Worm (Caenorhabditis elegans) whole organism, dauer: ENCODE data around the gene C04B4.4.

ENCODE experiments used
- unc-62 ChIP-seq: sonication (generic microtip); optimal IDR thresholded peaks from 2 replicates; lab custom pipeline; 2017; ENCODE audit warnings: missing biosample characterization, missing genetic modification reagents, missing genetic modification characterization

The C04B4.4 gene

ce11 chrX:12290539-12290938 lies at the start of gene C04B4.4:
TSS of gene C04B4.4 (plus strand) at chrX:12290839.
- TF ChIP-seq unc-62 (GFP tag; lab: Kevin White, UChicago), result no peak

DNA sequence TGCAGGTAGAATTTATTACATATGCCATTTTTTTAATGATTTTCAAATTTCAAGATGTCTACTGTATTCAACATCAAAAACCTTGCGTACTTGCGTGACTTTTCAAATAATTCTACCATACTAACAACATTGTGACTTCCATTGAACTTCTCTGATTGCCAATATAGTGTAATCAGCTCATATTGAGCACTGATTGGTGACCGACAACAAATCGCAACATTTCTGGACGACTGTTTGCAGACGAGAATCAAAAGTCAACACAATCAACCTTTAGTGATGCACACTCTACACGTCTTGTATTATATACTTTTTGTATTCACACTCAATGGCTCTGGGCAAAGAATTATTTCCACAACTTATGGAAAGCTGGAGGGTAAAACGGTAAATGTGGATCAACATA lies 49.2 kb upstream of the C04B4.4 start, which contains the start of gene cest-3:
cest-3 (plus strand) TSS at position 190 of the 400 bp plus-strand sequence.
- no peak for TF ChIP-seq unc-62 (GFP tag; lab: Kevin White, UChicago)

- no peak for TF ChIP-seq unc-62 (GFP tag; lab: Kevin White, UChicago)
These were observed 47.7 kb upstream of the C04B4.4 start for ce11 chrX:12242902-12243301.

DNA sequence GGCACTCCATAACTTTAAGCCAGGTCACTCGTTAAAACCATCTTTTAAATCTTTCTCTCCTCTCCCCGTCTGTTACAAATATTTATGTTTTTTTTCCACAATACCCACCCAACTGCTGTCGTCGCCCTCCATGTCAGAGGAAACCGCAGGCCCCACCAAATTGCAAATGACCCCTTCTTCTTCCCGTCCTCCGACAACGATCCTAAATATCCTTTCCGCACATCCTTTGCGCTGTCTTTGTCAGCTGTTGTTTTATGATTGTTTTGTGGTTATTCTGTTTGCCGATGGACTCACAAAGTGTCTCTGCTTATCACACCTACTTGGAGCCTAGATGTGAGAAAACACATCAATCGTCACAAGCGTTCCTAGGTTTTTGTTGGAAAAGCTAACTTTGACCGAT lies 42.5 kb upstream of the C04B4.4 start:
- TF ChIP-seq unc-62 (GFP tag; lab: Kevin White, UChicago), result no peak

DNA sequence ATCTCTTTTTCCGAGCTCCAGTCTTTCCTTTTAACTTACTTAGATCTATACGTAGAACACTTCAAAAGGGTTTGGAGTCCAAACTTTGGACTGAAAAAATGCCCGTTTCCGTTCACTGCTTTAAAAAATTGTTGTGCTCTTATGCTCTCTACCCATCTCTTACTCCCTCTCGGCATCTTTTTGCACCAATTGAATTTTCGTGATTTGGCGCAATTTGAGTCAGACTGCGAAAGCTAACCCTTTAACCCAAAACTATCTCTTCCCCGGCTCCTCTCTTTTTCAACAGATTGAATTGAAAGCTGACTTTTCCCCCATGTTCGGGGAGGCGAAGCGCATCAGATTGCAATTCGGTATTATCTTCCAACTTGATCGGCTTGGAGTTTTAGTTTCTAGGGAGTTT lies 38.5 kb upstream of the C04B4.4 start:
- no peak for TF ChIP-seq unc-62 (GFP tag; lab: Kevin White, UChicago)

ce11 chrX:12256594-12257048 lies 34.0 kb upstream of the C04B4.4 start, which contains the start of gene E01G6.2:
TSS of gene E01G6.2 (plus strand) at chrX:12256644.
- TF ChIP-seq unc-62 (GFP tag; lab: Kevin White, UChicago), result no peak

DNA sequence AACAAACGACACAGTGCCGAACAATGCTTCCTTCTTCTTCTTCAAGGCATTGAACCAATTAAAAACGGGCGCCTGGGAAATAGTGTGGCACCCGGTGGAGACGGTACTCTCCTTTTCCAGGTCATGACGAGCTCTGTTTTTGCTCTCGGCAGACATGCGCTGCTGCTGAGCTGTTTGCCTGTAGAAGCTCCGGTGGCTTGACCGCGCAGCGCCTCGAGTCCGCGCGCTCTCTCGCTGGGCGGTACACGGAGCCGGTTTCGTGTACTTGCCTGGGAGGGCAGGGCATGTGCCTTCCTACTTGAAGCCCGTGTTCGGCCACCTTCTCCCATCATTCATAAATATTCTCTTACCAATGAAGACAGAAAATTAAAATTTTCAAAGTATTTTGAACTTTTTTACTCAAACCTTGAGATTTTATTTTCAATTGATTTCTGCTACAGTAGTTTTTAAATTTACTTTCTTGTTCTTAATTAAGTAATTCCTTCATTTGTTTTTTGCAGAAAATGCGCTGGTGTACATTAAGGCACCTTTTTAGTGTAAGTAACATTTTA lies 30.2 kb upstream of the C04B4.4 start, which contains the start of gene E01G6.1:
E01G6.1 (plus strand) TSS at position 501 of the 551 bp plus-strand sequence.
- TF ChIP-seq unc-62 (GFP tag; lab: Kevin White, UChicago), result no peak

ce11 chrX:12270841-12271240 lies 19.8 kb upstream of the C04B4.4 start, which contains the start of gene otpl-8:
TSS of gene otpl-8 (minus strand) at chrX:12270941.
- no peak for TF ChIP-seq unc-62 (GFP tag; lab: Kevin White, UChicago)

ce11 chrX:12273870-12274269 lies 16.8 kb upstream of the C04B4.4 start, which contains the start of gene H19J13.2:
TSS of gene H19J13.2 (minus strand) at chrX:12273970.
- no peak for TF ChIP-seq unc-62 (GFP tag; lab: Kevin White, UChicago)

DNA sequence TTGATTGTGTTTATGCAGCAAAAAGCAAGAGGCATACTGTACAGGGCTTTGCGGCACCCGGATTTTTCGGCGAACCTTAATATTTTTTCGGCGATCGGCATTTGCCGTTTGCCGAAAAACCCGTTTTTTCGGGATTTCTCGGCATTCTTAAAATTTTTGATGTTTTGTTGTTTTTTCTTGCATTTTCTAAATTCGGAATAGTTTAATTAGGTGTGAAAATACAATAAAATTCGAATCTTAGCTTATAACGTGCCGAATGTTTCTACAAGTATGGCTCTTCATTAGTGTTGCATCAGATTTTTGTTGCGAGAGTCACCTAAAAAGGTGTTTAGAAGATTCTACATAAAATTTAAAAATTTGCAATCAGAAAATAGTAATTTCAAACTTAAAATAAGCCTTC lies 15.1 kb upstream of the C04B4.4 start, which contains the start of gene C04B4.6:
C04B4.6 (minus strand) TSS at position 101 of the 400 bp plus-strand sequence.
- no peak for TF ChIP-seq unc-62 (GFP tag; lab: Kevin White, UChicago)

DNA sequence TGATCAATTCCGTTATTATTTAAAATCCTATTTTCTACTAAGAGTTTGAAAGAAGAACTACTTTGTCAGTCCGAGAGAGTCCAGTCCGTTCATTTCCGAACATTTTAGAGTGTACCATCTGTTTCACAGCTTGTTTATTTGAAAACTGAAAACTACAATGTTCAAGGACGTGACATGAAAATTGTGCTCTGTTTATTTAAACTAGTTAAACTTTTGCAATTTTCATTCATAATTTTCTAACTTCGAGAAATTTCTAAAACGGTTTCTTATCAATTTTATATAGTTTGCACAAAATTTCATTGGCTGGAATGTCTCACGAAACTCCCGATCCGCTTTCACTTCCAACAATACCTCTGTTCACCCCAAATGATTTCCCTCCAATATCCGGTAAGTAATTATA lies 10.2 kb upstream of the C04B4.4 start, which contains the start of gene C04B4.1:
C04B4.1 (plus strand) TSS at position 301 of the 400 bp plus-strand sequence.
- TF ChIP-seq unc-62 (GFP tag; lab: Kevin White, UChicago), result no peak

DNA sequence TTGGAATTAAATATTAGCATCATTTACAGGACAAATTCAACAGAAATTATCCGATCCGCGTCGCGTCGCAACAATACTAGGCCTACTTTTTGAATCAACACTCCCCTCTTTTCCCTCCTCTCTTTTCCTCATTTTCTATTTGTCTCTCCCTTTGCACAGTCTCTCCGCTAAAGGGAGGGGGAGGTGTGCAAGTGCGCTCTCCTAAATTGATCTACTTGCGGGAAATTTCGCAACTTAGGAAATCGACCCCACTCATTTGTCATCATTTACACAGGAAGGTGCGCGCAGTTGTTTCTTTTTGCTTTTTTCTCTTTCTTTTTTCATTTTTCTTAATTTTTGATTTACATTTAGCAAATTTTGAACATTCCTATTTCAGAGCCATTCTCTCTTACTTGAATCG lies 7.7 kb upstream of the C04B4.4 start, which contains the start of gene C04B4.2:
C04B4.2 (plus strand) TSS at position 371 of the 400 bp plus-strand sequence.
- TF ChIP-seq unc-62 (GFP tag; lab: Kevin White, UChicago), result no peak

- no peak for TF ChIP-seq unc-62 (GFP tag; lab: Kevin White, UChicago)
These were observed 6.5 kb upstream of the C04B4.4 start for ce11 chrX:12284161-12284560.

ce11 chrX:12285496-12285895 lies 5.1 kb upstream of the C04B4.4 start, which contains the start of gene lips-2:
TSS of gene lips-2 (plus strand) at chrX:12285796.
- no peak for TF ChIP-seq unc-62 (GFP tag; lab: Kevin White, UChicago)

DNA sequence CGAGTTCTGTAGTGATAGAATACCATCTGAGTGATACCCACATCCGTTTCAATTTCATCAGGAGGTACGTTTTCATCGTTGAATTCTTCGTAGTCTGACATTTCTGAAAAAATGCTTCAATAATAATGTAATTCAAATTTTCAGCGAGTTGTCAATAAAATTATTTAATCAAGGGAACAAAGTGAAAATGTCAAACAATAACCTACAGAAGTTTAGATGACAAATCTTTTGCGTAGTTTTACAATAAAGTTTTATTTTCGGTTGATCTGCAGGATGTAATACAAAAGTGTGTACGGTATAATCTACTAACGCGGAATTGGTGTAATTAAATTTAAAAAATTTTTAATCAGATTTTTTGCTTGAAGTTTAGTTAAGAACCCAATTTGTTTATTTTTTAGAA lies 2.4 kb upstream of the C04B4.4 start, which contains the start of gene C04B4.5:
C04B4.5 (minus strand) TSS at position 101 of the 400 bp plus-strand sequence.
- TF ChIP-seq unc-62 (GFP tag; lab: Kevin White, UChicago), result no peak

ce11 chrX:12294263-12294662 lies 3.6 kb downstream of the C04B4.4 start, which contains the start of gene W06D11.1:
TSS of gene W06D11.1 (plus strand) at chrX:12294563.
- TF ChIP-seq unc-62 (GFP tag; lab: Kevin White, UChicago), result no peak

ce11 chrX:12296392-12296791 lies 5.8 kb downstream of the C04B4.4 start, which contains the start of gene W06D11.2:
TSS of gene W06D11.2 (minus strand) at chrX:12296730.
- no peak for TF ChIP-seq unc-62 (GFP tag; lab: Kevin White, UChicago)
